Fruit fly (Drosophila melanogaster) whole organism, adult: ENCODE measurements around the gene CG45491.
A peak's percentile ranks its signal among the peaks of the same experiment; 100 is the strongest.
"Not testable (repeated sequence)": the region's sequence is repeated elsewhere in the genome, so short reads cannot be mapped to it uniquely, and the experiment has no call there.

Experiments
- CG11617 ChIP-seq: fragments of 200-800 bp; sonication (Bioruptor generic); optimal IDR thresholded peaks from 2 replicates; lab custom pipeline; 2017; ENCODE audit warnings: mild to moderate bottlenecking, missing biosample characterization, missing genetic modification reagents, missing genetic modification characterization
- CG12768 ChIP-seq: fragments of 200-800 bp; sonication (Bioruptor generic); optimal IDR thresholded peaks from 2 replicates; lab custom pipeline; 2017; ENCODE audit warnings: missing biosample characterization, missing genetic modification characterization, mild to moderate bottlenecking, moderate library complexity, missing genetic modification reagents
- CG14711 ChIP-seq: fragments of 200-800 bp; sonication (Bioruptor generic); optimal IDR thresholded peaks from 2 replicates; lab custom pipeline; 2018; ENCODE audit warnings: missing biosample characterization, mild to moderate bottlenecking, missing genetic modification characterization, moderate library complexity
- CG1620 ChIP-seq: fragments of 200-800 bp; sonication (Bioruptor generic); optimal IDR thresholded peaks from 2 replicates; lab custom pipeline; 2016; ENCODE audit warnings: missing biosample characterization, missing genetic modification characterization
- CG33017 ChIP-seq: fragments of 200-800 bp; sonication (Bioruptor generic); optimal IDR thresholded peaks from 2 replicates; lab custom pipeline; 2018; ENCODE audit warnings: missing biosample characterization, mild to moderate bottlenecking, missing genetic modification characterization, moderate library complexity
- CG5204 ChIP-seq: fragments of 200-800 bp; sonication (Bioruptor generic); optimal IDR thresholded peaks from 2 replicates; lab custom pipeline; 2016; ENCODE audit warnings: missing biosample characterization, missing genetic modification characterization
- CG7045 ChIP-seq: fragments of 200-800 bp; sonication (Bioruptor generic); optimal IDR thresholded peaks from 2 replicates; lab custom pipeline; 2017; ENCODE audit warnings: missing biosample characterization, mild to moderate bottlenecking, missing genetic modification characterization
- CG7101 ChIP-seq: fragments of 200-800 bp; sonication (Bioruptor generic); optimal IDR thresholded peaks from 2 replicates; lab custom pipeline; 2018; ENCODE audit warnings: missing biosample characterization, mild to moderate bottlenecking, missing genetic modification characterization, moderate library complexity
- Clk ChIP-seq: fragments of 200-800 bp; sonication (Bioruptor generic); optimal IDR thresholded peaks from 2 replicates; lab custom pipeline; 2017; ENCODE audit warnings: missing biosample characterization, missing genetic modification characterization
- Crg-1 ChIP-seq: fragments of 200-800 bp; sonication (Bioruptor generic); optimal IDR thresholded peaks from 2 replicates; lab custom pipeline; 2016; ENCODE audit warnings: missing biosample characterization, missing genetic modification characterization
- Hr96 ChIP-seq: fragments of 200-800 bp; sonication (Bioruptor generic); optimal IDR thresholded peaks from 2 replicates; lab custom pipeline; 2016; ENCODE audit warnings: missing biosample characterization, missing genetic modification characterization
- Mnt ChIP-seq: fragments of 200-800 bp; sonication (Bioruptor generic); optimal IDR thresholded peaks from 2 replicates; lab custom pipeline; 2016; ENCODE audit warnings: missing biosample characterization, mild to moderate bottlenecking, missing genetic modification characterization
- bab1 ChIP-seq: fragments of 200-800 bp; sonication (Bioruptor generic); optimal IDR thresholded peaks from 3 replicates; lab custom pipeline; 2019; ENCODE audit warnings: missing biosample characterization, mild to moderate bottlenecking, missing genetic modification characterization, moderate library complexity
- cic ChIP-seq: fragments of 200-800 bp; sonication (Bioruptor generic); optimal IDR thresholded peaks from 2 replicates; lab custom pipeline; 2017; ENCODE audit warnings: missing biosample characterization, mild to moderate bottlenecking, missing genetic modification characterization, moderate library complexity
- cnc ChIP-seq, 2 experiments: fragments of >200 bp; optimal IDR thresholded peaks; 2 replicates each; lab custom pipeline; 2017
- kay ChIP-seq: fragments of 200-800 bp; sonication (Bioruptor generic); peaks from one replicate; lab custom pipeline; 2016; ENCODE audit warnings: missing biosample characterization, missing genetic modification characterization, borderline replicate concordance
- ovo ChIP-seq: fragments of 200-800 bp; sonication (Bioruptor generic); optimal IDR thresholded peaks from 2 replicates; lab custom pipeline; 2016; ENCODE audit warnings: missing biosample characterization, missing genetic modification characterization
- pad ChIP-seq: fragments of 200-800 bp; sonication (Bioruptor generic); optimal IDR thresholded peaks from 3 replicates; lab custom pipeline; 2017; ENCODE audit warnings: missing biosample characterization, missing genetic modification characterization, mild to moderate bottlenecking, moderate library complexity, missing genetic modification reagents
- tj ChIP-seq: fragments of 200-800 bp; sonication (Bioruptor generic); optimal IDR thresholded peaks from 3 replicates; lab custom pipeline; 2017; ENCODE audit warnings: missing biosample characterization, mild to moderate bottlenecking, missing genetic modification characterization, moderate library complexity
- toe ChIP-seq: fragments of 200-800 bp; sonication (Bioruptor generic); optimal IDR thresholded peaks from 2 replicates; lab custom pipeline; 2016; ENCODE audit warnings: missing biosample characterization, missing genetic modification characterization

The CG45491 gene

dm6 chrX:19934194-19934593 is 4.6 kb downstream of the CG45491 start, which contains the start of gene CG45490:
Gene CG45490 (minus strand): TSS chrX:19934294.
- not testable (repeated sequence) for TF ChIP-seq kay; cnc (optimal IDR thresholded peaks at IDR 0.05; lab: Kevin White, UChicago); CG1620

dm6 chrX:19929078-19929477 is 9.7 kb downstream of the CG45491 start, which contains the start of gene CG45489:
Gene CG45489 (minus strand): TSS chrX:19929178.
- TF ChIP-seq kay; Crg-1; toe (GFP tag; lab: Kevin White, UChicago): not testable (repeated sequence)

dm6 chrX:19920335-19920734 is 18.5 kb downstream of the CG45491 start, which contains the start of gene CG45488:
Gene CG45488 (minus strand): TSS chrX:19920435.
- not testable (repeated sequence) for TF ChIP-seq cic (GFP tag; lab: Kevin White, UChicago); CG12768; Hr96 (GFP tag; lab: Kevin White, UChicago)

DNA sequence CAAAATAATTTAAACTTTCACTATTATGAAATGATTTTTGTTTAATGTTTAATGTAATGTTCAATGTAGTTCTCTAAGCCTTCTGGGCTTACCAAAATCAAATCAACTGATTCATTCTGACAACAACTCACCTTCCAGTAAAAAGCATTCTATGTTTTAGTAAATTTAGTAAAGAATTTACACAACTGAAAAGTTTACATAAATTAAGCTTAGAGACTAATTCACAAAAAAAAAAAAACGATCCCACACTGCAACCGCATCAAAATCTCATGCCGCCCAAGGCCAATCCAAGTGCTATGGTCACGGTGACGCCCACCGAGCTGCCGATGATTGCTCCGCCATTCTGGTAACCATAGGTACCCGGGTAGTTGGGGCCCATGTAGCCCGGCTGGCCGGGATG is 23.6 kb downstream of the CG45491 start, which contains the start of gene CG45487:
TSS of gene CG45487 (minus strand) at position 101 of the 400 bp plus-strand sequence.
- not testable (repeated sequence) for TF ChIP-seq Mnt; ovo (GFP tag; lab: Kevin White, UChicago); cic (GFP tag; lab: Kevin White, UChicago)

- not testable (repeated sequence) for TF ChIP-seq Crg-1; CG33017; cic (GFP tag; lab: Kevin White, UChicago)
Observed at dm6 chrX:19910017-19910416, 28.8 kb downstream of the CG45491 start, which contains the start of gene CG45486. Gene CG45486 (minus strand): TSS chrX:19910117.

DNA sequence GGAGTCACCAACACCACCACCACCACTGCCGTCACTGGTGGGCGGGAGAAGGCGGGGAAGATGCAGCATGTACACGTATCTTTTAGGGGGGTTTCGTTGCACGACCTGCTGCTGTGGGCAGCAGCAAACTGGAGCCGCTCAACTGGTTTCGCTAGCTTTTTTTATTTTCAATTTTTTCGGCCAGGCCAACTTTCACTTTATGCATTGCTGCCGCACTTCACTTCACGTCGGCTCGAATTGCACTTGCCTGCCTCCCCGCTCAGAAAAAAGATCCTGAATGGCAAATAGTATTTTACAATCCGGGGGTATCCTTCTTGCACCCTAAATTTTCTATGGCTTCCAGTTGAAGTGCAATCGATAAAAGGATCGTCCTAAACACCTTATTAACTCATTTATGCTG is 38.8 kb downstream of the CG45491 start:
- no peak for TF ChIP-seq bab1 (GFP tag; lab: Kevin White, UChicago)

dm6 chrX:19897991-19898473 is 40.8 kb downstream of the CG45491 start:
- no peak for TF ChIP-seq Crg-1

DNA sequence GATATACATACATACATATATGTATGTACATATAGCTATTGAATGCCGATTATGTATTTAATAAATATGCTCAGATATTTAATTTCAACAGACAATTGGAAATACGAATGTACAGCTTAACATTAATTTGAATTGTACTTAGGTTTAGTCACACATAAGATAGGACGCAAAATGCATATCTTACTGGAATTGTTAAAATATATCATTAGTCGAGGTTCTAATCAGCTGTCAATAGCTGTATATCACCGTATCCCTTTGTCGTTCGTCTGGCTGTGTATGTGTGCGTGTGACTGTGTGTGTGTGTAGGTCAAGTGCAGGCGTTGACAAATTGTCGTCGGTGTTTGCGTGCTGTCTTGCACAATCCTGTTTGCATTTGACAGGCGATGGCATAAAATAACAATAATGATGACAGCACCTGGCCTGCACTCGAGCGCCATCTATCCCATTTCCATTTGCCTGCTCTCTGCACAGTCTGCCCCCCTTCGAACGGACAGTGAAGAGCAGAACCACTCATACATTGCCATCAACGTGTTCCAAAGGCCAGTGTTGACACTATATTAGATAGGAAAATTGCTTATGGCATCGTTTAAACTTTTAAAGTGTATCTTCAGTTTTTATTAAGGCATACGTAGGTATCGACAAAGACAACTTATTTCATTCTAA is 41.3 kb downstream of the CG45491 start:
- no peak for TF ChIP-seq CG1620
- TF ChIP-seq CG33017: no peak
- no peak for TF ChIP-seq bab1 (GFP tag; lab: Kevin White, UChicago)
- TF ChIP-seq kay: peak; percentile 16
- TF ChIP-seq cnc (optimal IDR thresholded peaks at IDR 0.05; lab: Kevin White, UChicago): no peak
- TF ChIP-seq tj (GFP tag; lab: Kevin White, UChicago): peak; percentile 13
- peak; percentile 13 for TF ChIP-seq Hr96 (GFP tag; lab: Kevin White, UChicago)

dm6 chrX:19892070-19892469 is 46.7 kb downstream of the CG45491 start:
- no peak for TF ChIP-seq Crg-1
- TF ChIP-seq Clk (GFP tag; lab: Kevin White, UChicago): no peak
- no peak for TF ChIP-seq toe (GFP tag; lab: Kevin White, UChicago)
- no peak for TF ChIP-seq CG1620
- TF ChIP-seq cic (GFP tag; lab: Kevin White, UChicago): no peak
- no peak for TF ChIP-seq ovo (GFP tag; lab: Kevin White, UChicago)
- no peak for TF ChIP-seq Mnt
- no peak for TF ChIP-seq pad
- no peak for TF ChIP-seq tj (GFP tag; lab: Kevin White, UChicago)
- TF ChIP-seq CG11617 (GFP tag; lab: Kevin White, UChicago): no peak
- TF ChIP-seq cnc (optimal IDR thresholded peaks at IDR 0.05; lab: Kevin White, UChicago): no peak
- no peak for TF ChIP-seq kay
- TF ChIP-seq CG5204: no peak
- TF ChIP-seq CG7101 (tag; lab: Kevin White, UChicago): no peak
- no peak for TF ChIP-seq CG7045 (GFP tag; lab: Kevin White, UChicago)
- TF ChIP-seq CG14711 (tag; lab: Kevin White, UChicago): no peak
- TF ChIP-seq CG33017: no peak
- TF ChIP-seq CG12768: no peak
- no peak for TF ChIP-seq Hr96 (GFP tag; lab: Kevin White, UChicago)
